Worm (Caenorhabditis elegans) whole organism, L2 larva: Measurements from ENCODE around the gene rap-2.

Experiments used
- ama-1 ChIP-seq: fragments of 150-350 bp; optimal IDR thresholded peaks from 2 replicates; lab custom pipeline; 2018; ENCODE audit warnings: inconsistent platforms
- ceh-82 ChIP-seq: fragments of 150-350 bp; optimal IDR thresholded peaks from 2 replicates; lab custom pipeline; 2014; ENCODE audit warnings: missing biosample characterization, missing genetic modification characterization
- egl-27 ChIP-seq: sonication (generic microtip); optimal IDR thresholded peaks from 3 replicates; lab custom pipeline; 2017; ENCODE audit warnings: missing biosample characterization, missing genetic modification reagents, missing genetic modification characterization
- nhr-10 ChIP-seq: sonication (generic microtip); optimal IDR thresholded peaks from 2 replicates; lab custom pipeline; 2017; ENCODE audit warnings: missing biosample characterization, missing genetic modification characterization
- nhr-11 ChIP-seq: fragments of 150-350 bp; optimal IDR thresholded peaks from 2 replicates; lab custom pipeline; 2014; ENCODE audit warnings: missing biosample characterization, missing genetic modification characterization
- zag-1 ChIP-seq: fragments of 150-350 bp; optimal IDR thresholded peaks from 2 replicates; lab custom pipeline; 2014; ENCODE audit warnings: missing biosample characterization, missing genetic modification characterization

- TF ChIP-seq nhr-11 (tag; lab: Kevin White, UChicago), result no peak
- TF ChIP-seq egl-27, result no peak
- no peak for TF ChIP-seq zag-1
- TF ChIP-seq ceh-82 (tag; lab: Kevin White, UChicago), result no peak
- TF ChIP-seq ama-1 (lab: Kevin White, UChicago), result no peak
- TF ChIP-seq nhr-10 (tag; lab: Kevin White, UChicago), result no peak
Measured at ce11 chrV:15014164-15014563, 49.7 kb downstream of the rap-2 start, which contains the start of gene obr-2.
